1 fruit fly cellular context compared by ENCODE assay signal in genomic region chr3R:14019407-14020050, dm6.
TF ChIP-seq lines count a peak whose summit lies in the region.

No protein-coding gene starts in this region.

TF ChIP-seq in whole organism, embryonic, 481 proteins besides CTCF, POLR2A, EP300 and RAD21 (continued from another document and continues in another):
- TF ChIP-seq schlank (tag; optimal IDR thresholded peaks at IDR 0.05; lab: Kevin White, UChicago) (no peak), CG13775 (GFP tag; optimal IDR thresholded peaks at IDR 0.05; lab: Kevin White, UChicago) (no peak), sr (GFP tag; IDR thresholded peaks at IDR 0.05; lab: Robert Waterston, UW) (peak; percentile 64; the same call in 2 of the 3 replicates), CG10654 (GFP tag; optimal IDR thresholded peaks at IDR 0.05; lab: Kevin White, UChicago) (no peak), row (GFP tag; IDR thresholded peaks at IDR 0.05; lab: Robert Waterston, UW) (no peak), insv (GFP tag; optimal IDR thresholded peaks at IDR 0.05; lab: Kevin White, UChicago) (no peak), sd (tag; optimal IDR thresholded peaks at IDR 0.05; lab: Kevin White, UChicago) (peak; percentile 73), mirr (GFP tag; optimal IDR thresholded peaks at IDR 0.05; lab: Kevin White, UChicago) (peak; percentile 93), btn (GFP tag; optimal IDR thresholded peaks at IDR 0.05; lab: Kevin White, UChicago) (no peak), CG3281 (GFP tag; optimal IDR thresholded peaks at IDR 0.05; lab: Kevin White, UChicago) (no peak), CG7271 (tag; optimal IDR thresholded peaks at IDR 0.05; lab: Kevin White, UChicago) (no peak), CG3838 (GFP tag; optimal IDR thresholded peaks at IDR 0.05; lab: Kevin White, UChicago) (no peak), Ada2b (GFP tag; IDR thresholded peaks at IDR 0.05; lab: Robert Waterston, UW) (no peak), ase (GFP tag; IDR thresholded peaks at IDR 0.05; lab: Robert Waterston, UW) (no peak), jing (GFP tag; optimal IDR thresholded peaks at IDR 0.05; lab: Kevin White, UChicago) (no peak), CG9797 (GFP tag; optimal IDR thresholded peaks at IDR 0.05; lab: Kevin White, UChicago) (no peak), chinmo (GFP tag; IDR thresholded peaks at IDR 0.05; lab: Robert Waterston, UW; ENCODE audit: partially characterized antibody) (peak; percentile 87; the same call in 3 of the 4 replicates), pzg (GFP tag; optimal IDR thresholded peaks at IDR 0.05; lab: Kevin White, UChicago) (no peak), zen2 (GFP tag; IDR thresholded peaks at IDR 0.05; lab: Robert Waterston, UW; ENCODE audit: partially characterized antibody) (no peak), CG17568 (GFP tag; optimal IDR thresholded peaks at IDR 0.05; lab: Kevin White, UChicago) (no peak), Nf-YA (GFP tag; IDR thresholded peaks at IDR 0.05; lab: Robert Waterston, UW) (no peak), tna (GFP tag; IDR thresholded peaks at IDR 0.05; lab: Robert Waterston, UW; ENCODE audit: partially characterized antibody) (0 out of 2 replicates have a peak, but pooled peaks have one; percentile 28), seq (GFP tag; IDR thresholded peaks at IDR 0.05; lab: Robert Waterston, UW) (no peak), Optix (GFP tag; IDR thresholded peaks at IDR 0.05; lab: Robert Waterston, UW) (no peak), CG14860 (GFP tag; IDR thresholded peaks at IDR 0.05; lab: Robert Waterston, UW; ENCODE audit: partially characterized antibody) (no peak), wek (GFP tag; optimal IDR thresholded peaks at IDR 0.05; lab: Kevin White, UChicago) (no peak), sob (GFP tag; IDR thresholded peaks at IDR 0.05; lab: Robert Waterston, UW) (0 out of 2 replicates have a peak, but pooled peaks have one; percentile 11), emc (GFP tag; optimal IDR thresholded peaks at IDR 0.05; lab: Kevin White, UChicago) (no peak), CG43689 (GFP tag; IDR thresholded peaks at IDR 0.05; lab: Robert Waterston, UW) (no peak), dmrt11E (tag; optimal IDR thresholded peaks at IDR 0.05; lab: Kevin White, UChicago) (no peak), tio (GFP tag; optimal IDR thresholded peaks at IDR 0.05; lab: Kevin White, UChicago) (no peak), Camta (GFP tag; optimal IDR thresholded peaks at IDR 0.05; lab: Kevin White, UChicago) (no peak), CG12769 (tag; optimal IDR thresholded peaks at IDR 0.05; lab: Kevin White, UChicago) (peak; percentile 69), CG6654 (GFP tag; optimal IDR thresholded peaks at IDR 0.05; lab: Kevin White, UChicago) (no peak), ftz-f1 (GFP tag; optimal IDR thresholded peaks at IDR 0.05; lab: Kevin White, UChicago) (peak; percentile 67), Ets65A (GFP tag; lab: Kevin White, UChicago) (no peak), Bdp1 (GFP tag; optimal IDR thresholded peaks at IDR 0.05; lab: Kevin White, UChicago) (no peak), stwl (tag; optimal IDR thresholded peaks at IDR 0.05; lab: Kevin White, UChicago) (no peak), CG13894 (tag; optimal IDR thresholded peaks at IDR 0.05; lab: Kevin White, UChicago) (peak; percentile 12), CG2116 (GFP tag; optimal IDR thresholded peaks at IDR 0.05; lab: Kevin White, UChicago) (no peak), eve (GFP tag; optimal IDR thresholded peaks at IDR 0.05; lab: Kevin White, UChicago) (no peak), Sry-δ (GFP tag; optimal IDR thresholded peaks at IDR 0.05; lab: Kevin White, UChicago) (no peak), CG12299 (tag; optimal IDR thresholded peaks at IDR 0.05; lab: Kevin White, UChicago) (no peak), C15 (GFP tag; IDR thresholded peaks at IDR 0.05; lab: Robert Waterston, UW) (no peak), CG11085 (GFP tag; IDR thresholded peaks at IDR 0.05; lab: Robert Waterston, UW) (no peak), PHDP (tag; optimal IDR thresholded peaks at IDR 0.05; lab: Kevin White, UChicago) (no peak), CG14710 (tag; optimal IDR thresholded peaks at IDR 0.05; lab: Kevin White, UChicago) (no peak), Hmx (GFP tag; optimal IDR thresholded peaks at IDR 0.05; lab: Kevin White, UChicago) (no peak), Lpt (GFP tag; optimal IDR thresholded peaks at IDR 0.05; lab: Kevin White, UChicago) (no peak), Xbp1 (GFP tag; optimal IDR thresholded peaks at IDR 0.05; lab: Kevin White, UChicago) (no peak), CG9437 (GFP tag; optimal IDR thresholded peaks at IDR 0.05; lab: Kevin White, UChicago) (no peak), CrebB (tag; optimal IDR thresholded peaks at IDR 0.05; lab: Kevin White, UChicago) (peak; percentile 23), Atf3 (GFP tag; optimal IDR thresholded peaks at IDR 0.05; lab: Kevin White, UChicago) (peak; percentile 21), Nf-YC (tag; optimal IDR thresholded peaks at IDR 0.05; lab: Kevin White, UChicago) (peak; percentile 20), HLH54F (GFP tag; optimal IDR thresholded peaks at IDR 0.05; lab: Kevin White, UChicago) (no peak), NC2α (GFP tag; optimal IDR thresholded peaks at IDR 0.05; lab: Kevin White, UChicago) (no peak), phol (tag; optimal IDR thresholded peaks at IDR 0.05; lab: Kevin White, UChicago) (no peak), Ssrp (tag; optimal IDR thresholded peaks at IDR 0.05; lab: Kevin White, UChicago) (no peak), CG32767 (GFP tag; IDR thresholded peaks at IDR 0.05; lab: Robert Waterston, UW) (0 out of 2 replicates have a peak, but pooled peaks have one; percentile 39), nau (GFP tag; optimal IDR thresholded peaks at IDR 0.05; lab: Kevin White, UChicago) (no peak), CG12071 (GFP tag; optimal IDR thresholded peaks at IDR 0.05; lab: Kevin White, UChicago) (no peak), gro (GFP tag; optimal IDR thresholded peaks at IDR 0.05; lab: Kevin White, UChicago) (no peak), CG6765 (GFP tag; optimal IDR thresholded peaks at IDR 0.05; lab: Kevin White, UChicago) (peak; percentile 20), ken (GFP tag; IDR thresholded peaks at IDR 0.05; lab: Robert Waterston, UW) (no peak), Dfd (GFP tag; optimal IDR thresholded peaks at IDR 0.05; lab: Kevin White, UChicago) (no peak), Gsc (GFP tag; IDR thresholded peaks at IDR 0.05; lab: Robert Waterston, UW) (no peak), so (GFP tag; IDR thresholded peaks at IDR 0.05; lab: Robert Waterston, UW) (no peak), CG8089 (GFP tag; optimal IDR thresholded peaks at IDR 0.05; lab: Kevin White, UChicago) (no peak), CG18011 (GFP tag; optimal IDR thresholded peaks at IDR 0.05; lab: Kevin White, UChicago) (no peak), CG17829 (tag; optimal IDR thresholded peaks at IDR 0.05; lab: Kevin White, UChicago) (no peak), en (GFP tag; optimal IDR thresholded peaks at IDR 0.05; lab: Kevin White, UChicago) (no peak), HLHmδ (GFP tag; optimal IDR thresholded peaks at IDR 0.05; lab: Kevin White, UChicago) (no peak), Eip74EF (GFP tag; optimal IDR thresholded peaks at IDR 0.05; lab: Kevin White, UChicago) (no peak), zen (tag; optimal IDR thresholded peaks at IDR 0.05; lab: Kevin White, UChicago) (no peak), cg (GFP tag; optimal IDR thresholded peaks at IDR 0.05; lab: Kevin White, UChicago) (peak; percentile 85), CG14050 (GFP tag; IDR thresholded peaks at IDR 0.05; lab: Robert Waterston, UW) (no peak), Poxn (GFP tag; IDR thresholded peaks at IDR 0.05; lab: Robert Waterston, UW) (no peak), MESR4 (GFP tag; optimal IDR thresholded peaks at IDR 0.05; lab: Kevin White, UChicago) (no peak), tx (GFP tag; optimal IDR thresholded peaks at IDR 0.05; lab: Kevin White, UChicago) (no peak), Hand (GFP tag; optimal IDR thresholded peaks at IDR 0.05; lab: Kevin White, UChicago) (no peak), Nf-YB (GFP tag; optimal IDR thresholded peaks at IDR 0.05; lab: Kevin White, UChicago) (no peak), CG12942 (GFP tag; optimal IDR thresholded peaks at IDR 0.05; lab: Kevin White, UChicago) (no peak), CoRest (tag; optimal IDR thresholded peaks at IDR 0.05; lab: Kevin White, UChicago) (no peak), Atf6 (GFP tag; IDR thresholded peaks at IDR 0.05; lab: Robert Waterston, UW) (peak; percentile 34; the same call in 1 of the 2 replicates), dmrt99B (tag; optimal IDR thresholded peaks at IDR 0.05; lab: Kevin White, UChicago) (peak; percentile 5), CG5245 (GFP tag; optimal IDR thresholded peaks at IDR 0.05; lab: Kevin White, UChicago) (no peak), CG7786 (GFP tag; optimal IDR thresholded peaks at IDR 0.05; lab: Kevin White, UChicago) (no peak), NfI (GFP tag; optimal IDR thresholded peaks at IDR 0.05; lab: Kevin White, UChicago) (no peak), Bgb (GFP tag; IDR thresholded peaks at IDR 0.05; lab: Robert Waterston, UW; ENCODE audit: partially characterized antibody) (peak; percentile 7; the same call in 1 of the 2 replicates), jigr1 (GFP tag; IDR thresholded peaks at IDR 0.05; lab: Robert Waterston, UW) (no peak), ara (GFP tag; IDR thresholded peaks at IDR 0.05; lab: Robert Waterston, UW) (no peak), corto (GFP tag; optimal IDR thresholded peaks at IDR 0.05; lab: Kevin White, UChicago) (no peak), Hmr (GFP tag; optimal IDR thresholded peaks at IDR 0.05; lab: Kevin White, UChicago) (peak; percentile 28), CG10462 (GFP tag; optimal IDR thresholded peaks at IDR 0.05; lab: Kevin White, UChicago) (no peak), dan (GFP tag; IDR thresholded peaks at IDR 0.05; lab: Robert Waterston, UW) (no peak), kay (GFP tag; optimal IDR thresholded peaks at IDR 0.05; lab: Kevin White, UChicago) (no peak), CG4707 (GFP tag; optimal IDR thresholded peaks at IDR 0.05; lab: Kevin White, UChicago) (no peak), CG4820 (GFP tag; optimal IDR thresholded peaks at IDR 0.05; lab: Kevin White, UChicago) (peak; percentile 1), Mrtf (GFP tag; IDR thresholded peaks at IDR 0.05; lab: Robert Waterston, UW) (no peak), fru (optimal IDR thresholded peaks at IDR 0.05; lab: Kevin White, UChicago) (no peak), CG1602 (GFP tag; optimal IDR thresholded peaks at IDR 0.05; lab: Kevin White, UChicago) (no peak), CG18476 (GFP tag; optimal IDR thresholded peaks at IDR 0.05; lab: Kevin White, UChicago) (no peak), Taf1 (GFP tag; IDR thresholded peaks at IDR 0.05; lab: Robert Waterston, UW) (no peak), twi (tag; optimal IDR thresholded peaks at IDR 0.05; lab: Kevin White, UChicago) (no peak), Blimp-1 (GFP tag; optimal IDR thresholded peaks at IDR 0.05; lab: Kevin White, UChicago) (peak; percentile 28), Asciz (GFP tag; optimal IDR thresholded peaks at IDR 0.05; lab: Kevin White, UChicago) (no peak), Med (GFP tag; lab: Kevin White, UChicago) (peak; percentile 76), croc (GFP tag; conservative IDR thresholded peaks at IDR 0.05; lab: Robert Waterston, UW) (no peak), CG4328 (GFP tag; optimal IDR thresholded peaks at IDR 0.05; lab: Kevin White, UChicago) (no peak), CG11695 (GFP tag; IDR thresholded peaks at IDR 0.05; lab: Robert Waterston, UW) (0 out of 3 replicates have a peak, but pooled peaks have one; percentile 26), oc (tag; optimal IDR thresholded peaks at IDR 0.05; lab: Kevin White, UChicago) (no peak), ac (GFP tag; optimal IDR thresholded peaks at IDR 0.05; lab: Kevin White, UChicago) (no peak), Max (GFP tag; optimal IDR thresholded peaks at IDR 0.05; lab: Kevin White, UChicago) (no peak), Kr (GFP tag; optimal IDR thresholded peaks at IDR 0.05; lab: Kevin White, UChicago) (no peak), ERR (GFP tag; optimal IDR thresholded peaks at IDR 0.05; lab: Kevin White, UChicago) (no peak), unpg (GFP tag; optimal IDR thresholded peaks at IDR 0.05; lab: Kevin White, UChicago) (no peak), CG1832 (GFP tag; optimal IDR thresholded peaks at IDR 0.05; lab: Kevin White, UChicago) (no peak), dysf (GFP tag; IDR thresholded peaks at IDR 0.05; lab: Robert Waterston, UW) (no peak), CG13296 (GFP tag; optimal IDR thresholded peaks at IDR 0.05; lab: Kevin White, UChicago) (no peak), dm (GFP tag; optimal IDR thresholded peaks at IDR 0.05; lab: Kevin White, UChicago) (no peak), sug (tag; optimal IDR thresholded peaks at IDR 0.05; lab: Kevin White, UChicago) (peak; percentile 99), CG30403 (GFP tag; optimal IDR thresholded peaks at IDR 0.05; lab: Kevin White, UChicago) (no peak), CG6854 (GFP tag; optimal IDR thresholded peaks at IDR 0.05; lab: Kevin White, UChicago) (peak; percentile 7), chm (GFP tag; IDR thresholded peaks at IDR 0.05; lab: Robert Waterston, UW) (no peak), CG14441 (GFP tag; IDR thresholded peaks at IDR 0.05; lab: Robert Waterston, UW) (0 out of 2 replicates have a peak, but pooled peaks have one; percentile 9), CG7357 (GFP tag; IDR thresholded peaks at IDR 0.05; lab: Robert Waterston, UW) (no peak), pros (GFP tag; optimal IDR thresholded peaks at IDR 0.05; lab: Kevin White, UChicago) (peak; percentile 16), Ets97D (GFP tag; optimal IDR thresholded peaks at IDR 0.05; lab: Kevin White, UChicago) (no peak), E2f2 (GFP tag; IDR thresholded peaks at IDR 0.05; lab: Robert Waterston, UW) (peak; percentile 20; the same call in 1 of the 2 replicates), H15 (GFP tag; IDR thresholded peaks at IDR 0.05; lab: Robert Waterston, UW) (no peak), Pdp1 (GFP tag; optimal IDR thresholded peaks at IDR 0.05; lab: Kevin White, UChicago) (peak in 1 of 2 experiments; percentile 68), crol (GFP tag; IDR thresholded peaks at IDR 0.05; lab: Robert Waterston, UW) (0 out of 2 replicates have a peak, but pooled peaks have one; percentile 21), ems (GFP tag; optimal IDR thresholded peaks at IDR 0.05; lab: Kevin White, UChicago) (no peak), ato (GFP tag; IDR thresholded peaks at IDR 0.05; lab: Robert Waterston, UW; ENCODE audit: partially characterized antibody) (no peak), CG8290 (GFP tag; optimal IDR thresholded peaks at IDR 0.05; lab: Kevin White, UChicago) (no peak), CG8290 (tag; optimal IDR thresholded peaks at IDR 0.05; lab: Kevin White, UChicago) (no peak), Awh (GFP tag; IDR thresholded peaks at IDR 0.05; lab: Robert Waterston, UW) (0 out of 2 replicates have a peak, but pooled peaks have one; percentile 36)
